Worm (Caenorhabditis elegans) whole organism, mixed stage, embryonic: ENCODE data around the gene btb-22.

Source experiments
- nhr-28 ChIP-seq: fragments of 150-350 bp; optimal IDR thresholded peaks from 2 replicates; lab custom pipeline; 2014; ENCODE audit warnings: missing biosample characterization, missing genetic modification characterization
- zip-8 ChIP-seq: fragments of 150-350 bp; optimal IDR thresholded peaks from 2 replicates; lab custom pipeline; 2014; ENCODE audit warnings: missing biosample characterization, missing genetic modification characterization

- no peak for TF ChIP-seq nhr-28 (tag; lab: Kevin White, UChicago)
- no peak for TF ChIP-seq zip-8 (tag; lab: Kevin White, UChicago)
Observed at ce11 chrII:3338556-3338955, 39.0 kb downstream of the btb-22 start, which contains the start of gene F14D2.7.
